Fruit fly (Drosophila melanogaster) whole organism, prepupa: ENCODE data around the gene CG43861.

Experiments
- CG10669 ChIP-seq: fragments of 200-800 bp; sonication (Bioruptor generic); optimal IDR thresholded peaks from 3 replicates; lab custom pipeline; 2018; ENCODE audit warnings: missing biosample characterization, mild to moderate bottlenecking, missing genetic modification characterization, moderate library complexity
- CG15336 ChIP-seq: fragments of 200-800 bp; sonication (Bioruptor generic); IDR thresholded peaks from 2 replicates; pipeline ENCODE4 v1.3.6; 2022; ENCODE audit warnings: missing biosample characterization, missing genetic modification characterization
- CG1621 ChIP-seq: fragments of 200-800 bp; sonication (Bioruptor generic); optimal IDR thresholded peaks from 3 replicates; lab custom pipeline; 2018; ENCODE audit warnings: missing biosample characterization, mild to moderate bottlenecking, missing genetic modification characterization
- CG3032 ChIP-seq: fragments of 200-800 bp; optimal IDR thresholded peaks from 2 replicates; lab custom pipeline; 2019; ENCODE audit warnings: missing biosample characterization, mild to moderate bottlenecking, missing genetic modification characterization, moderate library complexity
- CG32006 ChIP-seq: fragments of 200-800 bp; sonication (Bioruptor generic); optimal IDR thresholded peaks from 3 replicates; lab custom pipeline; 2017; ENCODE audit warnings: missing biosample characterization, mild to moderate bottlenecking, missing genetic modification characterization
- CG34406 ChIP-seq: fragments of 200-800 bp; sonication (Bioruptor generic); optimal IDR thresholded peaks from 3 replicates; lab custom pipeline; 2016; ENCODE audit warnings: missing biosample characterization, missing genetic modification characterization
- CG4318 ChIP-seq: fragments of 200-800 bp; sonication (Bioruptor generic); optimal IDR thresholded peaks from 3 replicates; lab custom pipeline; 2017; ENCODE audit warnings: missing biosample characterization, mild to moderate bottlenecking, missing genetic modification characterization
- CG6163 ChIP-seq: fragments of 200-800 bp; sonication (Bioruptor generic); IDR thresholded peaks from 3 replicates; pipeline ENCODE4 v1.3.6; 2022; ENCODE audit warnings: missing biosample characterization, missing genetic modification characterization
- CG6276 ChIP-seq: fragments of 200-800 bp; sonication (Bioruptor generic); optimal IDR thresholded peaks from 2 replicates; lab custom pipeline; 2017; ENCODE audit warnings: missing biosample characterization, mild to moderate bottlenecking, missing genetic modification characterization
- CG6808 ChIP-seq: fragments of 200-800 bp; sonication (Bioruptor generic); optimal IDR thresholded peaks from 3 replicates; lab custom pipeline; 2017; ENCODE audit warnings: missing biosample characterization, missing genetic modification characterization, mild to moderate bottlenecking, moderate library complexity, missing genetic modification reagents
- CG6854 ChIP-seq: fragments of 200-800 bp; sonication (Bioruptor generic); optimal IDR thresholded peaks from 2 replicates; lab custom pipeline; 2017; ENCODE audit warnings: missing biosample characterization, mild to moderate bottlenecking, missing genetic modification characterization
- CG7368 ChIP-seq: fragments of 200-800 bp; sonication (Bioruptor generic); optimal IDR thresholded peaks from 3 replicates; lab custom pipeline; 2016; ENCODE audit warnings: missing biosample characterization, missing genetic modification characterization
- CG8119 ChIP-seq: fragments of 200-800 bp; sonication (Bioruptor generic); IDR thresholded peaks from 3 replicates; pipeline ENCODE4 v1.3.6; 2022; ENCODE audit warnings: missing biosample characterization, missing genetic modification characterization
- CG8319 ChIP-seq: fragments of 200-800 bp; sonication (Bioruptor generic); optimal IDR thresholded peaks from 3 replicates; lab custom pipeline; 2016; ENCODE audit warnings: missing biosample characterization, missing genetic modification characterization
- CG8632 ChIP-seq: fragments of 200-800 bp; sonication (Bioruptor generic); optimal IDR thresholded peaks from 3 replicates; lab custom pipeline; 2016; ENCODE audit warnings: missing biosample characterization, missing genetic modification characterization
- Eip75B ChIP-seq: fragments of 200-800 bp; sonication (Bioruptor generic); optimal IDR thresholded peaks from 3 replicates; lab custom pipeline; 2016; ENCODE audit warnings: missing biosample characterization, missing genetic modification characterization
- Eip78C ChIP-seq: fragments of 200-800 bp; sonication (Bioruptor generic); peaks from one replicate; lab custom pipeline; 2016; ENCODE audit warnings: missing biosample characterization, missing genetic modification characterization
- Ets96B ChIP-seq: fragments of 200-800 bp; optimal IDR thresholded peaks from 2 replicates; lab custom pipeline; 2019; ENCODE audit warnings: missing biosample characterization, mild to moderate bottlenecking, missing genetic modification characterization, moderate library complexity
- Gug ChIP-seq: fragments of 200-800 bp; sonication (Bioruptor generic); IDR thresholded peaks from 2 replicates; pipeline ENCODE4 v1.3.6; 2022; ENCODE audit warnings: missing biosample characterization, missing genetic modification characterization
- Hr39 ChIP-seq: fragments of 200-800 bp; sonication (Bioruptor generic); optimal IDR thresholded peaks from 2 replicates; lab custom pipeline; 2016; ENCODE audit warnings: missing biosample characterization, missing genetic modification characterization
- Hr4 ChIP-seq: fragments of 200-800 bp; sonication (Bioruptor generic); optimal IDR thresholded peaks from 3 replicates; lab custom pipeline; 2016; ENCODE audit warnings: missing biosample characterization, missing genetic modification characterization
- Lpt ChIP-seq: fragments of 200-800 bp; sonication (Bioruptor generic); optimal IDR thresholded peaks from 3 replicates; lab custom pipeline; 2016; ENCODE audit warnings: missing biosample characterization, missing genetic modification characterization
- Met ChIP-seq: fragments of 200-800 bp; sonication (Bioruptor generic); optimal IDR thresholded peaks from 3 replicates; lab custom pipeline; 2016; ENCODE audit warnings: missing biosample characterization, missing genetic modification characterization
- OdsH ChIP-seq: fragments of 200-800 bp; sonication (Bioruptor generic); optimal IDR thresholded peaks from 3 replicates; lab custom pipeline; 2016; ENCODE audit warnings: missing biosample characterization, missing genetic modification characterization
- Smox ChIP-seq: fragments of 200-800 bp; sonication (Bioruptor generic); optimal IDR thresholded peaks from 3 replicates; lab custom pipeline; 2016; ENCODE audit warnings: missing biosample characterization, missing genetic modification characterization
- Sox102F ChIP-seq: fragments of 200-800 bp; sonication (Bioruptor generic); optimal IDR thresholded peaks from 2 replicates; lab custom pipeline; 2016; ENCODE audit warnings: missing biosample characterization, mild to moderate bottlenecking, missing genetic modification characterization
- Sox14 ChIP-seq: fragments of 200-800 bp; sonication (Bioruptor generic); optimal IDR thresholded peaks from 3 replicates; lab custom pipeline; 2016; ENCODE audit warnings: missing biosample characterization, missing genetic modification characterization
- Sox15 ChIP-seq: fragments of 200-800 bp; sonication (Bioruptor generic); optimal IDR thresholded peaks from 3 replicates; lab custom pipeline; 2016; ENCODE audit warnings: missing biosample characterization, missing genetic modification characterization
- achi ChIP-seq: fragments of 200-800 bp; sonication (Bioruptor generic); optimal IDR thresholded peaks from 3 replicates; lab custom pipeline; 2016; ENCODE audit warnings: missing biosample characterization, missing genetic modification characterization
- acj6 ChIP-seq: fragments of 200-800 bp; sonication (Bioruptor generic); optimal IDR thresholded peaks from 3 replicates; lab custom pipeline; 2016; ENCODE audit warnings: missing biosample characterization, missing genetic modification characterization
- dac ChIP-seq: fragments of 200-800 bp; sonication (Bioruptor generic); optimal IDR thresholded peaks from 2 replicates; lab custom pipeline; 2017; ENCODE audit warnings: missing biosample characterization, mild to moderate bottlenecking, missing genetic modification characterization
- eg ChIP-seq: fragments of 200-800 bp; sonication (Bioruptor generic); IDR thresholded peaks from 3 replicates; pipeline ENCODE4 v1.3.6; 2022; ENCODE audit warnings: missing biosample characterization, missing genetic modification characterization
- esn ChIP-seq: fragments of 200-800 bp; sonication (Bioruptor generic); optimal IDR thresholded peaks from 2 replicates; lab custom pipeline; 2016; ENCODE audit warnings: missing biosample characterization, mild to moderate bottlenecking, missing genetic modification characterization, moderate library complexity
- fd59A ChIP-seq: fragments of 200-800 bp; sonication (Bioruptor generic); optimal IDR thresholded peaks from 2 replicates; lab custom pipeline; 2017; ENCODE audit warnings: missing biosample characterization, mild to moderate bottlenecking, missing genetic modification characterization, missing genetic modification reagents
- fkh ChIP-seq: fragments of 200-800 bp; sonication (Bioruptor generic); optimal IDR thresholded peaks from 3 replicates; lab custom pipeline; 2017; ENCODE audit warnings: missing biosample characterization, mild to moderate bottlenecking, missing genetic modification characterization, moderate library complexity
- lz ChIP-seq: fragments of 200-800 bp; sonication (Bioruptor generic); optimal IDR thresholded peaks from 3 replicates; lab custom pipeline; 2016; ENCODE audit warnings: missing biosample characterization, missing genetic modification characterization
- net ChIP-seq: fragments of 200-800 bp; sonication (Bioruptor generic); optimal IDR thresholded peaks from 3 replicates; lab custom pipeline; 2016; ENCODE audit warnings: missing biosample characterization, missing genetic modification characterization
- pdm3 ChIP-seq: fragments of 200-800 bp; sonication (Bioruptor generic); optimal IDR thresholded peaks from 3 replicates; lab custom pipeline; 2016; ENCODE audit warnings: missing biosample characterization, missing genetic modification characterization
- salr ChIP-seq, 2 experiments: fragments of 200-800 bp; sonication (Bioruptor generic); optimal IDR thresholded peaks; 3 replicates each; lab custom pipeline; 2016 to 2018; ENCODE audit warnings: missing biosample characterization in 2 of 2, missing genetic modification characterization in 2 of 2, mild to moderate bottlenecking in 1 of 2
- spab ChIP-seq: fragments of 200-800 bp; sonication (Bioruptor generic); optimal IDR thresholded peaks from 2 replicates; lab custom pipeline; 2017; ENCODE audit warnings: missing biosample characterization, mild to moderate bottlenecking, missing genetic modification characterization, missing genetic modification reagents
- ss ChIP-seq, 2 experiments: fragments of 200-800 bp; sonication (Bioruptor generic); optimal IDR thresholded peaks; 2 replicates in 1 of 2; 3 replicates in 1 of 2; lab custom pipeline; 2017 to 2018; ENCODE audit warnings: mild to moderate bottlenecking in 2 of 2, missing biosample characterization in 2 of 2, missing genetic modification characterization in 2 of 2, moderate library complexity in 1 of 2
- svp ChIP-seq: fragments of 200-800 bp; sonication (Bioruptor generic); peaks from one replicate; lab custom pipeline; 2016; ENCODE audit warnings: missing biosample characterization, missing genetic modification characterization
- vri ChIP-seq: fragments of 200-800 bp; sonication (Bioruptor generic); optimal IDR thresholded peaks from 3 replicates; lab custom pipeline; 2016; ENCODE audit warnings: missing biosample characterization, mild to moderate bottlenecking, missing genetic modification characterization

Gene CG43861

dm6 chr2L:19941352-19941851, 75.7 kb downstream of the CG43861 start (continued):
- TF ChIP-seq CG8632 = peak; percentile 88
- peak; percentile 67 for TF ChIP-seq vri (GFP tag; lab: Kevin White, UChicago)
- peak; percentile 87 for TF ChIP-seq CG34406 (GFP tag; lab: Kevin White, UChicago)
- TF ChIP-seq Lpt (GFP tag; lab: Kevin White, UChicago) = peak; percentile 70
- TF ChIP-seq CG6854 = peak; percentile 10
- TF ChIP-seq eg (GFP tag; lab: Robert Waterston, UW) = peak; percentile 89
- TF ChIP-seq CG32006 = peak; percentile 84
- TF ChIP-seq Eip75B (GFP tag; lab: Kevin White, UChicago) = peak; percentile 88
- TF ChIP-seq Met (GFP tag; lab: Kevin White, UChicago) = peak; percentile 89
- peak; percentile 54 for TF ChIP-seq Hr4 (GFP tag; lab: Kevin White, UChicago)
- peak; percentile 82 for TF ChIP-seq CG6163 (GFP tag; lab: Robert Waterston, UW)

DNA sequence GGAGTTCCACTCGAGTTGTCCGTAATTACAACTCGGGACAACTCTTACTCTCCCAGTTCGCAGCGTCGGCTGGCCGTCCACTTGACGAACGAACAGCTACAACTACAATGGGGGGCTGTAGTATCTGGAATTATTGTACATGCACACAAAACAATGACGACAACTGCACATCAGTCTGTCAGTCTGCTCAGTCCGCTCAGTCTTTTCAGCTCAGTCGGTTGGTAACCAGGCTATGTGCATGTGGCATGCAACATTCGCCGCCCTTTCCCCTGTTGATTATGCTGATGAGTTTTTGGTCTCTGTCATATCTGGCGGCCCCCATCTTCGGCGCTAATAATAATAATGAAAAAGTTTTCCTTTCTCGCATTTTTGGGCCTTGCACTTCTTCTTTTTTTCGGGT, 77.0 kb downstream of the CG43861 start:
- TF ChIP-seq svp (GFP tag; lab: Kevin White, UChicago) (no peak), ss (GFP tag; optimal IDR thresholded peaks at IDR 0.05; lab: Kevin White, UChicago) (peak; percentile 22 to 90), achi (no peak), Eip78C (GFP tag; lab: Kevin White, UChicago) (peak; percentile 40), pdm3 (GFP tag; lab: Kevin White, UChicago) (no peak), esn (GFP tag; lab: Kevin White, UChicago) (no peak), CG1621 (tag; lab: Kevin White, UChicago) (no peak), CG15336 (GFP tag; lab: Robert Waterston, UW) (no peak), CG4318 (no peak)
- TF ChIP-seq, all 60 proteins: peak for 2

dm6 chr2L:19937804-19938461, 79.1 kb downstream of the CG43861 start:
- TF ChIP-seq Smox = no peak
- TF ChIP-seq fkh (GFP tag; lab: Kevin White, UChicago) = peak; percentile 31
- TF ChIP-seq Eip78C (GFP tag; lab: Kevin White, UChicago) = peak; percentile 19
- TF ChIP-seq dac = no peak
- no peak for TF ChIP-seq Hr4 (GFP tag; lab: Kevin White, UChicago)
- TF ChIP-seq CG6276 = no peak
- TF ChIP-seq OdsH (GFP tag; lab: Kevin White, UChicago) = no peak

DNA sequence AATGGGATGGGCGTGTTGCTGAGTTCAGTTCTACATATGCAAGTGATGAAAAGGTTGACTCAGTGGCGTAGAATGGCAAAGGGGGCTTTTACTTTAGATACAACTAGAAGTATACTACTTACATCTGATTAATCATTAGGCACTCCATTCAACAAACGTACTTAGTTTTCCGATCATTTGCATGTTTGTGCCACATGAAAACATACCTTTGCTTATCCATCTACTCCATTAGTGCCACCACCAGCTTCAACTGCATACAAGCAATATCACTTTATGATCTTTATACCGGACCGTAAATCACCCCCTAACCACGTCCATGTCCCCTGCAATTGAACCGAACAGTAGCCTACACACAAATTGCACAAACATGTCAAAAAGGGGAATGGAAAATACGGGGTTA, 81.0 kb downstream of the CG43861 start:
- TF ChIP-seq OdsH (GFP tag; lab: Kevin White, UChicago) (peak; percentile 43), CG3032 (tag; lab: Kevin White, UChicago) (peak; percentile 59), lz (GFP tag; lab: Kevin White, UChicago) (peak; percentile 27), acj6 (GFP tag; lab: Kevin White, UChicago) (peak; percentile 36), achi (peak; percentile 29), salr (GFP tag; optimal IDR thresholded peaks at IDR 0.05; lab: Kevin White, UChicago) (peak in 1 of 2 experiments; percentile 0), CG8119 (GFP tag; lab: Robert Waterston, UW) (peak; percentile 66; the same call in 2 of the 3 replicates), Gug (GFP tag; lab: Robert Waterston, UW) (peak; percentile 65), CG10669 (GFP tag; lab: Kevin White, UChicago) (peak; percentile 49), esn (GFP tag; lab: Kevin White, UChicago) (peak; percentile 35), CG15336 (GFP tag; lab: Robert Waterston, UW) (peak; percentile 47; the same call in 1 of the 2 replicates), fd59A (GFP tag; lab: Kevin White, UChicago) (peak; percentile 31), Lpt (GFP tag; lab: Kevin White, UChicago) (peak; percentile 27), eg (GFP tag; lab: Robert Waterston, UW) (peak; percentile 61), CG6808 (GFP tag; lab: Kevin White, UChicago) (peak; percentile 61), Hr39 (peak; percentile 32), CG34406 (GFP tag; lab: Kevin White, UChicago) (peak; percentile 10), CG1621 (tag; lab: Kevin White, UChicago) (peak; percentile 29), spab (GFP tag; lab: Kevin White, UChicago) (peak; percentile 43), CG7368 (GFP tag; lab: Kevin White, UChicago) (peak; percentile 31), CG32006 (peak; percentile 61), Eip78C (GFP tag; lab: Kevin White, UChicago) (peak; percentile 52), net (peak; percentile 23), Sox14 (peak; percentile 26), Sox15 (GFP tag; lab: Kevin White, UChicago) (peak; percentile 7), Met (GFP tag; lab: Kevin White, UChicago) (peak; percentile 18), Eip75B (GFP tag; lab: Kevin White, UChicago) (peak; percentile 38), Ets96B (tag; lab: Kevin White, UChicago) (peak; percentile 55), Sox102F (peak; percentile 19), CG6163 (GFP tag; lab: Robert Waterston, UW) (peak; percentile 29; the same call in 1 of the 3 replicates), CG8319 (peak; percentile 16)
